Fruit fly (Drosophila melanogaster) whole organism, prepupa: Measurements from ENCODE around the gene CheA75a.

Experiments
- CG10669 ChIP-seq: fragments of 200-800 bp; sonication (Bioruptor generic); optimal IDR thresholded peaks from 3 replicates; lab custom pipeline; 2018; ENCODE audit warnings: missing biosample characterization, mild to moderate bottlenecking, missing genetic modification characterization, moderate library complexity
- CG11294 ChIP-seq: fragments of 200-800 bp; sonication (Bioruptor generic); IDR thresholded peaks from 2 replicates; pipeline ENCODE4 v1.3.6; 2022; ENCODE audit warnings: missing biosample characterization, missing genetic modification characterization
- CG11762 ChIP-seq: fragments of 200-800 bp; sonication (Bioruptor generic); optimal IDR thresholded peaks from 3 replicates; lab custom pipeline; 2016; ENCODE audit warnings: missing biosample characterization, missing genetic modification characterization; ENCODE audit not compliant: insufficient read depth
- CG11902 ChIP-seq: fragments of 200-800 bp; sonication (Bioruptor generic); optimal IDR thresholded peaks from 3 replicates; lab custom pipeline; 2016; ENCODE audit warnings: missing biosample characterization, missing genetic modification characterization
- CG15336 ChIP-seq: fragments of 200-800 bp; sonication (Bioruptor generic); IDR thresholded peaks from 2 replicates; pipeline ENCODE4 v1.3.6; 2022; ENCODE audit warnings: missing biosample characterization, missing genetic modification characterization
- CG1621 ChIP-seq: fragments of 200-800 bp; sonication (Bioruptor generic); optimal IDR thresholded peaks from 3 replicates; lab custom pipeline; 2018; ENCODE audit warnings: missing biosample characterization, mild to moderate bottlenecking, missing genetic modification characterization
- CG16779 ChIP-seq: fragments of 200-800 bp; sonication (Bioruptor generic); optimal IDR thresholded peaks from 3 replicates; lab custom pipeline; 2017; ENCODE audit warnings: missing biosample characterization, mild to moderate bottlenecking, missing genetic modification characterization
- CG3032 ChIP-seq: fragments of 200-800 bp; optimal IDR thresholded peaks from 2 replicates; lab custom pipeline; 2019; ENCODE audit warnings: missing biosample characterization, mild to moderate bottlenecking, missing genetic modification characterization, moderate library complexity
- CG32006 ChIP-seq: fragments of 200-800 bp; sonication (Bioruptor generic); optimal IDR thresholded peaks from 3 replicates; lab custom pipeline; 2017; ENCODE audit warnings: missing biosample characterization, mild to moderate bottlenecking, missing genetic modification characterization
- CG3919 ChIP-seq: fragments of 200-800 bp; sonication (Bioruptor generic); optimal IDR thresholded peaks from 3 replicates; lab custom pipeline; 2016; ENCODE audit warnings: missing biosample characterization, missing genetic modification characterization
- CG4318 ChIP-seq: fragments of 200-800 bp; sonication (Bioruptor generic); optimal IDR thresholded peaks from 3 replicates; lab custom pipeline; 2017; ENCODE audit warnings: missing biosample characterization, mild to moderate bottlenecking, missing genetic modification characterization
- CG6163 ChIP-seq: fragments of 200-800 bp; sonication (Bioruptor generic); IDR thresholded peaks from 3 replicates; pipeline ENCODE4 v1.3.6; 2022; ENCODE audit warnings: missing biosample characterization, missing genetic modification characterization
- CG6276 ChIP-seq: fragments of 200-800 bp; sonication (Bioruptor generic); optimal IDR thresholded peaks from 2 replicates; lab custom pipeline; 2017; ENCODE audit warnings: missing biosample characterization, mild to moderate bottlenecking, missing genetic modification characterization
- CG6792 ChIP-seq: fragments of 200-800 bp; sonication (Bioruptor generic); optimal IDR thresholded peaks from 3 replicates; lab custom pipeline; 2016; ENCODE audit warnings: missing biosample characterization, missing genetic modification characterization
- CG6808 ChIP-seq: fragments of 200-800 bp; sonication (Bioruptor generic); optimal IDR thresholded peaks from 3 replicates; lab custom pipeline; 2017; ENCODE audit warnings: missing biosample characterization, missing genetic modification characterization, mild to moderate bottlenecking, moderate library complexity, missing genetic modification reagents
- CG6854 ChIP-seq: fragments of 200-800 bp; sonication (Bioruptor generic); optimal IDR thresholded peaks from 2 replicates; lab custom pipeline; 2017; ENCODE audit warnings: missing biosample characterization, mild to moderate bottlenecking, missing genetic modification characterization
- CG7368 ChIP-seq: fragments of 200-800 bp; sonication (Bioruptor generic); optimal IDR thresholded peaks from 3 replicates; lab custom pipeline; 2016; ENCODE audit warnings: missing biosample characterization, missing genetic modification characterization
- CG8319 ChIP-seq: fragments of 200-800 bp; sonication (Bioruptor generic); optimal IDR thresholded peaks from 3 replicates; lab custom pipeline; 2016; ENCODE audit warnings: missing biosample characterization, missing genetic modification characterization
- CG8632 ChIP-seq: fragments of 200-800 bp; sonication (Bioruptor generic); optimal IDR thresholded peaks from 3 replicates; lab custom pipeline; 2016; ENCODE audit warnings: missing biosample characterization, missing genetic modification characterization
- Eip75B ChIP-seq: fragments of 200-800 bp; sonication (Bioruptor generic); optimal IDR thresholded peaks from 3 replicates; lab custom pipeline; 2016; ENCODE audit warnings: missing biosample characterization, missing genetic modification characterization
- Eip78C ChIP-seq: fragments of 200-800 bp; sonication (Bioruptor generic); peaks from one replicate; lab custom pipeline; 2016; ENCODE audit warnings: missing biosample characterization, missing genetic modification characterization
- Ets21C ChIP-seq: fragments of 200-800 bp; sonication (Bioruptor generic); optimal IDR thresholded peaks from 3 replicates; lab custom pipeline; 2016; ENCODE audit warnings: missing biosample characterization, missing genetic modification characterization
- Ets96B ChIP-seq: fragments of 200-800 bp; optimal IDR thresholded peaks from 2 replicates; lab custom pipeline; 2019; ENCODE audit warnings: missing biosample characterization, mild to moderate bottlenecking, missing genetic modification characterization, moderate library complexity
- Hr38 ChIP-seq: sonication (Bioruptor generic); optimal IDR thresholded peaks from 2 replicates; lab custom pipeline; 2016; ENCODE audit warnings: missing biosample characterization, missing genetic modification characterization
- Hr4 ChIP-seq: fragments of 200-800 bp; sonication (Bioruptor generic); optimal IDR thresholded peaks from 3 replicates; lab custom pipeline; 2016; ENCODE audit warnings: missing biosample characterization, missing genetic modification characterization
- Lpt ChIP-seq: fragments of 200-800 bp; sonication (Bioruptor generic); optimal IDR thresholded peaks from 3 replicates; lab custom pipeline; 2016; ENCODE audit warnings: missing biosample characterization, missing genetic modification characterization
- Met ChIP-seq: fragments of 200-800 bp; sonication (Bioruptor generic); optimal IDR thresholded peaks from 3 replicates; lab custom pipeline; 2016; ENCODE audit warnings: missing biosample characterization, missing genetic modification characterization
- OdsH ChIP-seq: fragments of 200-800 bp; sonication (Bioruptor generic); optimal IDR thresholded peaks from 3 replicates; lab custom pipeline; 2016; ENCODE audit warnings: missing biosample characterization, missing genetic modification characterization
- Smox ChIP-seq: fragments of 200-800 bp; sonication (Bioruptor generic); optimal IDR thresholded peaks from 3 replicates; lab custom pipeline; 2016; ENCODE audit warnings: missing biosample characterization, missing genetic modification characterization
- Sox14 ChIP-seq: fragments of 200-800 bp; sonication (Bioruptor generic); optimal IDR thresholded peaks from 3 replicates; lab custom pipeline; 2016; ENCODE audit warnings: missing biosample characterization, missing genetic modification characterization
- Sox15 ChIP-seq: fragments of 200-800 bp; sonication (Bioruptor generic); optimal IDR thresholded peaks from 3 replicates; lab custom pipeline; 2016; ENCODE audit warnings: missing biosample characterization, missing genetic modification characterization
- achi ChIP-seq: fragments of 200-800 bp; sonication (Bioruptor generic); optimal IDR thresholded peaks from 3 replicates; lab custom pipeline; 2016; ENCODE audit warnings: missing biosample characterization, missing genetic modification characterization
- acj6 ChIP-seq: fragments of 200-800 bp; sonication (Bioruptor generic); optimal IDR thresholded peaks from 3 replicates; lab custom pipeline; 2016; ENCODE audit warnings: missing biosample characterization, missing genetic modification characterization
- cyc ChIP-seq: fragments of 200-800 bp; sonication (Bioruptor generic); optimal IDR thresholded peaks from 3 replicates; lab custom pipeline; 2016; ENCODE audit warnings: missing biosample characterization, missing genetic modification characterization
- dac ChIP-seq: fragments of 200-800 bp; sonication (Bioruptor generic); optimal IDR thresholded peaks from 2 replicates; lab custom pipeline; 2017; ENCODE audit warnings: missing biosample characterization, mild to moderate bottlenecking, missing genetic modification characterization
- eg ChIP-seq: fragments of 200-800 bp; sonication (Bioruptor generic); IDR thresholded peaks from 3 replicates; pipeline ENCODE4 v1.3.6; 2022; ENCODE audit warnings: missing biosample characterization, missing genetic modification characterization
- esn ChIP-seq: fragments of 200-800 bp; sonication (Bioruptor generic); optimal IDR thresholded peaks from 2 replicates; lab custom pipeline; 2016; ENCODE audit warnings: missing biosample characterization, mild to moderate bottlenecking, missing genetic modification characterization, moderate library complexity
- fd59A ChIP-seq: fragments of 200-800 bp; sonication (Bioruptor generic); optimal IDR thresholded peaks from 2 replicates; lab custom pipeline; 2017; ENCODE audit warnings: missing biosample characterization, mild to moderate bottlenecking, missing genetic modification characterization, missing genetic modification reagents
- fd85E ChIP-seq: fragments of 200-800 bp; sonication (Bioruptor generic); optimal IDR thresholded peaks from 3 replicates; lab custom pipeline; 2016; ENCODE audit warnings: missing biosample characterization, missing genetic modification characterization
- fkh ChIP-seq: fragments of 200-800 bp; sonication (Bioruptor generic); optimal IDR thresholded peaks from 3 replicates; lab custom pipeline; 2017; ENCODE audit warnings: missing biosample characterization, mild to moderate bottlenecking, missing genetic modification characterization, moderate library complexity
- lz ChIP-seq: fragments of 200-800 bp; sonication (Bioruptor generic); optimal IDR thresholded peaks from 3 replicates; lab custom pipeline; 2016; ENCODE audit warnings: missing biosample characterization, missing genetic modification characterization
- pdm3 ChIP-seq: fragments of 200-800 bp; sonication (Bioruptor generic); optimal IDR thresholded peaks from 3 replicates; lab custom pipeline; 2016; ENCODE audit warnings: missing biosample characterization, missing genetic modification characterization
- spab ChIP-seq: fragments of 200-800 bp; sonication (Bioruptor generic); optimal IDR thresholded peaks from 2 replicates; lab custom pipeline; 2017; ENCODE audit warnings: missing biosample characterization, mild to moderate bottlenecking, missing genetic modification characterization, missing genetic modification reagents
- ss ChIP-seq, 2 experiments: fragments of 200-800 bp; sonication (Bioruptor generic); optimal IDR thresholded peaks; 2 replicates in 1 of 2; 3 replicates in 1 of 2; lab custom pipeline; 2017 to 2018; ENCODE audit warnings: mild to moderate bottlenecking in 2 of 2, missing biosample characterization in 2 of 2, missing genetic modification characterization in 2 of 2, moderate library complexity in 1 of 2
- svp ChIP-seq: fragments of 200-800 bp; sonication (Bioruptor generic); peaks from one replicate; lab custom pipeline; 2016; ENCODE audit warnings: missing biosample characterization, missing genetic modification characterization
- topi ChIP-seq: fragments of 200-800 bp; sonication (Bioruptor generic); optimal IDR thresholded peaks from 3 replicates; lab custom pipeline; 2016; ENCODE audit warnings: missing biosample characterization, missing genetic modification characterization
- vri ChIP-seq: fragments of 200-800 bp; sonication (Bioruptor generic); optimal IDR thresholded peaks from 3 replicates; lab custom pipeline; 2016; ENCODE audit warnings: missing biosample characterization, mild to moderate bottlenecking, missing genetic modification characterization

CheA75a gene

DNA sequence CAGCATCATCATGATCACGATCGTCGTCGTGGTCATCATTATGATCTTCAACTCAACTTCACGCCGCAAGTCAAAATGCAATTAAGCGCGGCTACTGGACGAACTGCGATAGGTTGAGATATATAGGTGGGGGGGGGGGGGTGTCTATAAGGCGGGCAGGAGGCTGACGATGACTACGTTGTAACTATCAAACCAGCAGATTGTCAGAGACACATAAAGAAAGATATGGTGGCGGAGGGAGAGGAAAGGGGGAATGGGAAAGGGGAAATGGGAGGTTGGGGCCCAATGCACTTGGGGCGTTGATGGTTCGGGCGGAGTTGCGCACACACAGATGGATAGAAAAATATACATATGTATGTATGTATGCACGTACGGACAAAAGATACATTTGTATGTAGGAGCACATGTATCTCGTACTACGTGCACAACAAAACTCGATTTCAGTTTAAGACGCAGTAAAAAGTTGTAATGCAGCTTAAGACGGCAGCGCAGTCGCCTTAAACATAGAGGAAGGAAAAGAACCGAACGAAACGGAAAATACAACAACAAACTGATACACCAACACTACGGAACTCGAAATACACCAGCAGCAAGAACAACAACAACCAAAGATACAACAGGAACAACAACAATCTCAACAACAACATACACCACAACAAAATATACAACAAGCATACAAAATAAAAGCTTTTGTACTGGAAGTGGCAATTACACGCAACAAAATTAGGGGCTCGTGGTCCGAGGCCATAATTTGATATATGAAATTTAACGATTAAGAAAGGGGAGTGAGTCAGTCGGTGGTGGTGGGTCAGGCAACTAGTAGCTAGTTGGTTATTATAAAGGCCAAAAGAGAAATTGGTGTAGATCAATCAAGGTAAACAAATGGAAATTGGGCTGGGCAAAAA, 12.6 kb upstream of the CheA75a start (continued):
- TF ChIP-seq CG6808 (GFP tag; lab: Kevin White, UChicago): no peak
- TF ChIP-seq CG32006 (GFP tag; lab: Kevin White, UChicago): no peak
- no peak for TF ChIP-seq CG7368 (GFP tag; lab: Kevin White, UChicago)
- no peak for TF ChIP-seq cyc (GFP tag; lab: Kevin White, UChicago)
- TF ChIP-seq svp (GFP tag; lab: Kevin White, UChicago): no peak
- peak; percentile 17 for TF ChIP-seq achi (GFP tag; lab: Kevin White, UChicago)
- TF ChIP-seq dac: no peak
- peak; percentile 8 for TF ChIP-seq CG4318
- TF ChIP-seq OdsH (GFP tag; lab: Kevin White, UChicago): no peak
- TF ChIP-seq vri (GFP tag; lab: Kevin White, UChicago): no peak
- peak; percentile 22 for TF ChIP-seq lz (GFP tag; lab: Kevin White, UChicago)
- peak; percentile 72 for TF ChIP-seq CG6163
- TF ChIP-seq CG6854 (GFP tag; lab: Kevin White, UChicago): no peak
- no peak for TF ChIP-seq fd85E (GFP tag; lab: Kevin White, UChicago)
- peak; percentile 9 for TF ChIP-seq Met (GFP tag; lab: Kevin White, UChicago)
- TF ChIP-seq topi (GFP tag; lab: Kevin White, UChicago): peak; percentile 30
- no peak for TF ChIP-seq CG10669 (GFP tag; lab: Kevin White, UChicago)
- TF ChIP-seq Eip78C (GFP tag; lab: Kevin White, UChicago): peak; percentile 60
- no peak for TF ChIP-seq CG11762 (GFP tag; lab: Kevin White, UChicago)
- TF ChIP-seq eg: peak; percentile 49; the same call in 1 of the 3 replicates
- peak; percentile 42 for TF ChIP-seq CG3032 (tag; lab: Kevin White, UChicago)
- TF ChIP-seq CG8319 (GFP tag; lab: Kevin White, UChicago): no peak
- TF ChIP-seq Hr4 (GFP tag; lab: Kevin White, UChicago): peak; percentile 42
- no peak for TF ChIP-seq CG6792 (GFP tag; lab: Kevin White, UChicago)
- no peak for TF ChIP-seq CG1621
- no peak for TF ChIP-seq ss (GFP tag; optimal IDR thresholded peaks at IDR 0.05; lab: Kevin White, UChicago)
- TF ChIP-seq Lpt: no peak
- TF ChIP-seq Ets96B: no peak
- TF ChIP-seq spab (GFP tag; lab: Kevin White, UChicago): no peak
- no peak for TF ChIP-seq pdm3
- no peak for TF ChIP-seq Ets21C (GFP tag; lab: Kevin White, UChicago)
- no peak for TF ChIP-seq CG16779 (tag; lab: Kevin White, UChicago)
- TF ChIP-seq CG11902 (GFP tag; lab: Kevin White, UChicago): no peak
- TF ChIP-seq CG11294 (GFP tag; lab: Robert Waterston, UW): 0 out of 2 replicates have a peak, but pooled peaks have one; percentile 15
- TF ChIP-seq Sox15 (GFP tag; lab: Kevin White, UChicago): no peak
- no peak for TF ChIP-seq CG15336 (GFP tag; lab: Robert Waterston, UW)
- no peak for TF ChIP-seq acj6 (GFP tag; lab: Kevin White, UChicago)
- TF ChIP-seq CG3919 (GFP tag; lab: Kevin White, UChicago): no peak

DNA sequence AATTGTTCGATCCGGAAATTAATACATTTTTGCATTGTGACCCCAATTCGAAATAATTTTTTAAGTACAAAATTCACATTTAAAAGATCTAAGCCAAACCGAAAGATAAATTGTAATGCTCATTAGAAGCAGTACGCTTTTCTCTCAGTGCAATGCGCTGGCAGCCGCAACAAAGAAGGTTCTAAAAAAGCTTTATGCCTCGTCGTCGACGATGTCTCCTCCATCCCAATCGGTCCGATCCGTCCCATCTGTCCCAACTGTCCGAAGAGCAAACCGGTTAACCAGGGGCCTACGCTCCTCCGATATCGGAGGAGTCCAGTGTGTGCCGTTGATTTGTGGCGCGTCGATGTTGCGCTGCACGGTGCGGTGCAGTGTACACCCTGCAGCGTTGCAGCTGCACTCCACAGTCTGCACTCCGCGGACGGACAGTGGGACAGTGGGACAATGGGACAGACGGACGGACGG, 11.5 kb upstream of the CheA75a start:
- TF ChIP-seq CG1621 (peak; percentile 70), Lpt (peak; percentile 9), Ets96B (no peak), CG6792 (GFP tag; lab: Kevin White, UChicago) (no peak), Smox (GFP tag; lab: Kevin White, UChicago) (peak; percentile 38), CG15336 (GFP tag; lab: Robert Waterston, UW) (no peak), Eip75B (GFP tag; lab: Kevin White, UChicago) (no peak), eg (peak; percentile 9; the same call in 2 of the 3 replicates), CG6276 (no peak), CG7368 (GFP tag; lab: Kevin White, UChicago) (no peak), CG8632 (GFP tag; lab: Kevin White, UChicago) (peak; percentile 20), ss (GFP tag; optimal IDR thresholded peaks at IDR 0.05; lab: Kevin White, UChicago) (peak in 1 of 2 experiments; percentile 69), esn (GFP tag; lab: Kevin White, UChicago) (no peak), fkh (no peak), cyc (GFP tag; lab: Kevin White, UChicago) (no peak), Ets21C (GFP tag; lab: Kevin White, UChicago) (no peak), vri (GFP tag; lab: Kevin White, UChicago) (no peak), Hr38 (no peak), Sox14 (GFP tag; lab: Kevin White, UChicago) (peak; percentile 29), OdsH (GFP tag; lab: Kevin White, UChicago) (peak; percentile 47), spab (GFP tag; lab: Kevin White, UChicago) (no peak), CG11294 (GFP tag; lab: Robert Waterston, UW) (no peak), fd59A (GFP tag; lab: Kevin White, UChicago) (no peak), fd85E (GFP tag; lab: Kevin White, UChicago) (no peak)
